Fruit fly (Drosophila melanogaster) whole organism, prepupa: Measurements from ENCODE around the gene CG9733.

Experiments
- CG10669 ChIP-seq: fragments of 200-800 bp; sonication (Bioruptor generic); optimal IDR thresholded peaks from 3 replicates; lab custom pipeline; 2018; ENCODE audit warnings: missing biosample characterization, mild to moderate bottlenecking, missing genetic modification characterization, moderate library complexity
- CG11294 ChIP-seq: fragments of 200-800 bp; sonication (Bioruptor generic); IDR thresholded peaks from 2 replicates; pipeline ENCODE4 v1.3.6; 2022; ENCODE audit warnings: missing biosample characterization, missing genetic modification characterization
- CG11902 ChIP-seq: fragments of 200-800 bp; sonication (Bioruptor generic); optimal IDR thresholded peaks from 3 replicates; lab custom pipeline; 2016; ENCODE audit warnings: missing biosample characterization, missing genetic modification characterization
- CG15336 ChIP-seq: fragments of 200-800 bp; sonication (Bioruptor generic); IDR thresholded peaks from 2 replicates; pipeline ENCODE4 v1.3.6; 2022; ENCODE audit warnings: missing biosample characterization, missing genetic modification characterization
- CG1621 ChIP-seq: fragments of 200-800 bp; sonication (Bioruptor generic); optimal IDR thresholded peaks from 3 replicates; lab custom pipeline; 2018; ENCODE audit warnings: missing biosample characterization, mild to moderate bottlenecking, missing genetic modification characterization
- CG16779 ChIP-seq: fragments of 200-800 bp; sonication (Bioruptor generic); optimal IDR thresholded peaks from 3 replicates; lab custom pipeline; 2017; ENCODE audit warnings: missing biosample characterization, mild to moderate bottlenecking, missing genetic modification characterization
- CG3032 ChIP-seq: fragments of 200-800 bp; optimal IDR thresholded peaks from 2 replicates; lab custom pipeline; 2019; ENCODE audit warnings: missing biosample characterization, mild to moderate bottlenecking, missing genetic modification characterization, moderate library complexity
- CG31627 ChIP-seq: fragments of 200-800 bp; sonication (Bioruptor generic); optimal IDR thresholded peaks from 3 replicates; lab custom pipeline; 2016; ENCODE audit warnings: missing biosample characterization, missing genetic modification characterization
- CG32006 ChIP-seq: fragments of 200-800 bp; sonication (Bioruptor generic); optimal IDR thresholded peaks from 3 replicates; lab custom pipeline; 2017; ENCODE audit warnings: missing biosample characterization, mild to moderate bottlenecking, missing genetic modification characterization
- CG34406 ChIP-seq: fragments of 200-800 bp; sonication (Bioruptor generic); optimal IDR thresholded peaks from 3 replicates; lab custom pipeline; 2016; ENCODE audit warnings: missing biosample characterization, missing genetic modification characterization
- CG4318 ChIP-seq: fragments of 200-800 bp; sonication (Bioruptor generic); optimal IDR thresholded peaks from 3 replicates; lab custom pipeline; 2017; ENCODE audit warnings: missing biosample characterization, mild to moderate bottlenecking, missing genetic modification characterization
- CG6163 ChIP-seq: fragments of 200-800 bp; sonication (Bioruptor generic); IDR thresholded peaks from 3 replicates; pipeline ENCODE4 v1.3.6; 2022; ENCODE audit warnings: missing biosample characterization, missing genetic modification characterization
- CG6792 ChIP-seq: fragments of 200-800 bp; sonication (Bioruptor generic); optimal IDR thresholded peaks from 3 replicates; lab custom pipeline; 2016; ENCODE audit warnings: missing biosample characterization, missing genetic modification characterization
- CG6808 ChIP-seq: fragments of 200-800 bp; sonication (Bioruptor generic); optimal IDR thresholded peaks from 3 replicates; lab custom pipeline; 2017; ENCODE audit warnings: missing biosample characterization, missing genetic modification characterization, mild to moderate bottlenecking, moderate library complexity, missing genetic modification reagents
- CG6854 ChIP-seq: fragments of 200-800 bp; sonication (Bioruptor generic); optimal IDR thresholded peaks from 2 replicates; lab custom pipeline; 2017; ENCODE audit warnings: missing biosample characterization, mild to moderate bottlenecking, missing genetic modification characterization
- CG8119 ChIP-seq: fragments of 200-800 bp; sonication (Bioruptor generic); IDR thresholded peaks from 3 replicates; pipeline ENCODE4 v1.3.6; 2022; ENCODE audit warnings: missing biosample characterization, missing genetic modification characterization
- CG9139 ChIP-seq: fragments of 200-800 bp; sonication (Bioruptor generic); optimal IDR thresholded peaks from 3 replicates; lab custom pipeline; 2017; ENCODE audit warnings: missing biosample characterization, mild to moderate bottlenecking, missing genetic modification characterization
- Eip78C ChIP-seq: fragments of 200-800 bp; sonication (Bioruptor generic); peaks from one replicate; lab custom pipeline; 2016; ENCODE audit warnings: missing biosample characterization, missing genetic modification characterization
- Eip93F ChIP-seq: fragments of 200-800 bp; sonication (Bioruptor generic); optimal IDR thresholded peaks from 2 replicates; lab custom pipeline; 2016; ENCODE audit warnings: missing biosample characterization, mild to moderate bottlenecking, missing genetic modification characterization
- Ets21C ChIP-seq: fragments of 200-800 bp; sonication (Bioruptor generic); optimal IDR thresholded peaks from 3 replicates; lab custom pipeline; 2016; ENCODE audit warnings: missing biosample characterization, missing genetic modification characterization
- Ets96B ChIP-seq: fragments of 200-800 bp; optimal IDR thresholded peaks from 2 replicates; lab custom pipeline; 2019; ENCODE audit warnings: missing biosample characterization, mild to moderate bottlenecking, missing genetic modification characterization, moderate library complexity
- Gug ChIP-seq: fragments of 200-800 bp; sonication (Bioruptor generic); IDR thresholded peaks from 2 replicates; pipeline ENCODE4 v1.3.6; 2022; ENCODE audit warnings: missing biosample characterization, missing genetic modification characterization
- Hr38 ChIP-seq: sonication (Bioruptor generic); optimal IDR thresholded peaks from 2 replicates; lab custom pipeline; 2016; ENCODE audit warnings: missing biosample characterization, missing genetic modification characterization
- Hr39 ChIP-seq: fragments of 200-800 bp; sonication (Bioruptor generic); optimal IDR thresholded peaks from 2 replicates; lab custom pipeline; 2016; ENCODE audit warnings: missing biosample characterization, missing genetic modification characterization
- Hr4 ChIP-seq: fragments of 200-800 bp; sonication (Bioruptor generic); optimal IDR thresholded peaks from 3 replicates; lab custom pipeline; 2016; ENCODE audit warnings: missing biosample characterization, missing genetic modification characterization
- Met ChIP-seq: fragments of 200-800 bp; sonication (Bioruptor generic); optimal IDR thresholded peaks from 3 replicates; lab custom pipeline; 2016; ENCODE audit warnings: missing biosample characterization, missing genetic modification characterization
- OdsH ChIP-seq: fragments of 200-800 bp; sonication (Bioruptor generic); optimal IDR thresholded peaks from 3 replicates; lab custom pipeline; 2016; ENCODE audit warnings: missing biosample characterization, missing genetic modification characterization
- Smox ChIP-seq: fragments of 200-800 bp; sonication (Bioruptor generic); optimal IDR thresholded peaks from 3 replicates; lab custom pipeline; 2016; ENCODE audit warnings: missing biosample characterization, missing genetic modification characterization
- Sox102F ChIP-seq: fragments of 200-800 bp; sonication (Bioruptor generic); optimal IDR thresholded peaks from 2 replicates; lab custom pipeline; 2016; ENCODE audit warnings: missing biosample characterization, mild to moderate bottlenecking, missing genetic modification characterization
- Sox14 ChIP-seq: fragments of 200-800 bp; sonication (Bioruptor generic); optimal IDR thresholded peaks from 3 replicates; lab custom pipeline; 2016; ENCODE audit warnings: missing biosample characterization, missing genetic modification characterization
- Sox15 ChIP-seq: fragments of 200-800 bp; sonication (Bioruptor generic); optimal IDR thresholded peaks from 3 replicates; lab custom pipeline; 2016; ENCODE audit warnings: missing biosample characterization, missing genetic modification characterization
- achi ChIP-seq: fragments of 200-800 bp; sonication (Bioruptor generic); optimal IDR thresholded peaks from 3 replicates; lab custom pipeline; 2016; ENCODE audit warnings: missing biosample characterization, missing genetic modification characterization
- dsx ChIP-seq: fragments of 200-800 bp; optimal IDR thresholded peaks from 3 replicates; lab custom pipeline; 2019; ENCODE audit warnings: missing biosample characterization, mild to moderate bottlenecking, missing genetic modification characterization, moderate library complexity; ENCODE audit not compliant: poor library complexity, severe bottlenecking
- eg ChIP-seq: fragments of 200-800 bp; sonication (Bioruptor generic); IDR thresholded peaks from 3 replicates; pipeline ENCODE4 v1.3.6; 2022; ENCODE audit warnings: missing biosample characterization, missing genetic modification characterization
- esn ChIP-seq: fragments of 200-800 bp; sonication (Bioruptor generic); optimal IDR thresholded peaks from 2 replicates; lab custom pipeline; 2016; ENCODE audit warnings: missing biosample characterization, mild to moderate bottlenecking, missing genetic modification characterization, moderate library complexity
- fd59A ChIP-seq: fragments of 200-800 bp; sonication (Bioruptor generic); optimal IDR thresholded peaks from 2 replicates; lab custom pipeline; 2017; ENCODE audit warnings: missing biosample characterization, mild to moderate bottlenecking, missing genetic modification characterization, missing genetic modification reagents
- fd85E ChIP-seq: fragments of 200-800 bp; sonication (Bioruptor generic); optimal IDR thresholded peaks from 3 replicates; lab custom pipeline; 2016; ENCODE audit warnings: missing biosample characterization, missing genetic modification characterization
- fkh ChIP-seq: fragments of 200-800 bp; sonication (Bioruptor generic); optimal IDR thresholded peaks from 3 replicates; lab custom pipeline; 2017; ENCODE audit warnings: missing biosample characterization, mild to moderate bottlenecking, missing genetic modification characterization, moderate library complexity
- pdm3 ChIP-seq: fragments of 200-800 bp; sonication (Bioruptor generic); optimal IDR thresholded peaks from 3 replicates; lab custom pipeline; 2016; ENCODE audit warnings: missing biosample characterization, missing genetic modification characterization
- spab ChIP-seq: fragments of 200-800 bp; sonication (Bioruptor generic); optimal IDR thresholded peaks from 2 replicates; lab custom pipeline; 2017; ENCODE audit warnings: missing biosample characterization, mild to moderate bottlenecking, missing genetic modification characterization, missing genetic modification reagents
- svp ChIP-seq: fragments of 200-800 bp; sonication (Bioruptor generic); peaks from one replicate; lab custom pipeline; 2016; ENCODE audit warnings: missing biosample characterization, missing genetic modification characterization
- topi ChIP-seq: fragments of 200-800 bp; sonication (Bioruptor generic); optimal IDR thresholded peaks from 3 replicates; lab custom pipeline; 2016; ENCODE audit warnings: missing biosample characterization, missing genetic modification characterization

Gene CG9733

DNA sequence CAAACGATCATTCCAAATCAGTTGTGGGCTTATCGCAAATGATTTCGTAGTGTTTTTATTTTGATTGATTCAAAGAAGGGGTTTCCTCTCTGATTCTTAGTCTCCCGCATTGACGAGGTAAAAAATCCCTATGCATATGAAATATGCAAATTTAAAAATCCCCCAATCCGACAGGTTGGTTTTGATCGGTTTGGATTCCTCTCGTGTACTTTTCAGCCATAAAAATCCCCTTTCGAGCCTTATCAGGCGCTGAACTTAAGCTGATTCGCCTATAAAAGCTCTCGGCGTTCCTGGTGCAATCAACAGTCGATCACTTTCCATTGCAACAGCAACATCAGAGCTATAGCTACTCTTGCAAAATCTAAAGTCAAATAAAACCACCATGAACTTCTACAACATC, 34.6 kb downstream of the CG9733 start, which contains the start of gene CecA2:
Gene CecA2, plus strand, starts transcription at position 301 of the 400 bp plus-strand sequence.
- no peak for TF ChIP-seq CG9139 (GFP tag; lab: Kevin White, UChicago)
- TF ChIP-seq CG15336 (GFP tag; lab: Robert Waterston, UW), result no peak
- TF ChIP-seq CG31627 (GFP tag; lab: Kevin White, UChicago), result no peak
- TF ChIP-seq CG6792 (GFP tag; lab: Kevin White, UChicago), result no peak
- no peak for TF ChIP-seq CG11294 (GFP tag; lab: Robert Waterston, UW)
- no peak for TF ChIP-seq fkh (GFP tag; lab: Kevin White, UChicago)
- no peak for TF ChIP-seq Smox
- TF ChIP-seq, all 60 proteins: peak for 0

dm6 chr3R:30210560-30210959, 35.9 kb downstream of the CG9733 start, which contains the start of gene CecA1:
Gene CecA1, plus strand, starts transcription at chr3R:30210874.
- TF ChIP-seq CG6163 (GFP tag; lab: Robert Waterston, UW) (no peak), svp (GFP tag; lab: Kevin White, UChicago) (peak; percentile 71)

DNA sequence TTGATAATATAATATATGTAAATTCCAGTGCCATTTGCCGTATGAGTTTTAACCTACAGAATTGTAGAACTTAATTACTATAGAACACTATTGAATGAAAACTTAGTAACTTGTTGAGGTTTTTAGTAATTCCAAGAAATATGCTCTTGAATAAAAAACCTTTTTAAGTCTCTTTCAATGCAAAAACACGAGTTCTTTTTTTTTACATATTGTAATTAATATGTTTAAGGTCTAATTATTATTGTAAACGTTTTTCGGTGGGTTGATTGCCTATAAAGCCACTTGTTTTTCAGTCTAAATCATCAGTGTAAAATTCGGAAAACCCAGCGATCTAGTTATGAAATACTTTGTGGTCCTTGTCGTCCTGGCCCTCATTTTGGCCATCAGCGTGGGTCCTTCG, 36.9 kb downstream of the CG9733 start, which contains the start of gene Anp:
Gene Anp, plus strand, starts transcription at position 301 of the 400 bp plus-strand sequence.
- TF ChIP-seq CG6854 (GFP tag; lab: Kevin White, UChicago), result no peak
- no peak for TF ChIP-seq CG34406 (GFP tag; lab: Kevin White, UChicago)
- no peak for TF ChIP-seq CG6163 (GFP tag; lab: Robert Waterston, UW)
- TF ChIP-seq CG16779 (tag; lab: Kevin White, UChicago), result no peak
- TF ChIP-seq Sox14 (GFP tag; lab: Kevin White, UChicago), result no peak
- no peak for TF ChIP-seq CG9139 (GFP tag; lab: Kevin White, UChicago)
- TF ChIP-seq esn (GFP tag; lab: Kevin White, UChicago), result no peak
- TF ChIP-seq CG11902 (GFP tag; lab: Kevin White, UChicago), result no peak
- TF ChIP-seq CG11294 (GFP tag; lab: Robert Waterston, UW), result no peak
- no peak for TF ChIP-seq achi
- no peak for TF ChIP-seq Ets21C
- no peak for TF ChIP-seq Gug
- no peak for TF ChIP-seq CG6808
- no peak for TF ChIP-seq spab (GFP tag; lab: Kevin White, UChicago)
- TF ChIP-seq Hr39 (GFP tag; lab: Kevin White, UChicago), result no peak
- TF ChIP-seq CG8119 (GFP tag; lab: Robert Waterston, UW), result no peak
- TF ChIP-seq CG4318 (GFP tag; lab: Kevin White, UChicago), result no peak
- TF ChIP-seq, all 60 proteins: peak for 0

DNA sequence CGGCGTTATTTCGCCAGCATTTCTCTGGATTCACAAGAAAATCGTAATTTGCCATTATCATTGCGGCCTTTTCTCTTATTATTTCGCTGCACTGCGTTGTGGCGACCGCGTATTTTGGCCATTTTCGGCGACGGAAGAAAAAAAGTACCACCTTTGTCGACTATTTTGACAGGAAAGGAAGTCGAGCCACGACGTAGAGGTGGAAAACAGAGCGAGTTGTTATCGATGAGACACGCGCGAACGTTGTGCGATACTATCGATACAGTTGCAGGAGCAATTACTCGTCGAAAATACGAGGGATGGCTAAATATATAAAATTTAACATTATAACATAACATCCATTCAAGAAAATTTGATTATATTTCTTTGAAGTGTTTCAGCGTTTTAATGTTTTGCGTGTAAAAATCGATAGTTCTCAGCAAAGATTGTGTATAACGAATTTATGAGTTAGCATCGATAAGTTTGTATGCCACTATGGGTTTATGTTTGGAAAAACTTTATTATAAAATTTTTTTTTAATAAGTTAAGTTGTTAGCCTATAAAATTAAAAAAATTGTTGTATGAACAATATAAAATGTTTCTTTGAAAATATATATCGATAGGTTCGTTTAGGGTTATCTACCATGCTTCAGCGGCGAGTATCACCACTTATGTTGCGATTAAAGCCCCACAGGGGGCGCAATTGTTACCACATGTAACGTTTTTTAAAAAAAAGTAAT, 37.6 kb downstream of the CG9733 start, which contains the start of gene RpS7:
Gene RpS7, minus strand, starts transcription at position 255 of the 719 bp plus-strand sequence.
- peak; percentile 69 for TF ChIP-seq CG6163 (GFP tag; lab: Robert Waterston, UW)
- peak; percentile 34 for TF ChIP-seq Hr39 (GFP tag; lab: Kevin White, UChicago)
- no peak for TF ChIP-seq CG32006 (GFP tag; lab: Kevin White, UChicago)
- no peak for TF ChIP-seq Sox15 (GFP tag; lab: Kevin White, UChicago)
- TF ChIP-seq Gug, result peak; percentile 61; the same call in 1 of the 2 replicates
- TF ChIP-seq Hr4, result peak; percentile 2
- peak; percentile 60 for TF ChIP-seq CG1621 (tag; lab: Kevin White, UChicago)
- TF ChIP-seq Eip93F, result no peak
- TF ChIP-seq Met (GFP tag; lab: Kevin White, UChicago), result peak; percentile 59
- TF ChIP-seq Sox14 (GFP tag; lab: Kevin White, UChicago), result peak; percentile 30
- TF ChIP-seq Sox102F (GFP tag; lab: Kevin White, UChicago), result peak; percentile 73
- TF ChIP-seq Hr38, result no peak
- peak; percentile 21 for TF ChIP-seq Ets21C
- peak; percentile 47 for TF ChIP-seq CG3032
- TF ChIP-seq eg (GFP tag; lab: Robert Waterston, UW), result peak; percentile 79
- peak; percentile 80 for TF ChIP-seq achi
- TF ChIP-seq CG10669 (GFP tag; lab: Kevin White, UChicago), result peak; percentile 63
- TF ChIP-seq CG8119 (GFP tag; lab: Robert Waterston, UW), result peak; percentile 42; the same call in 2 of the 3 replicates
- peak; percentile 89 for TF ChIP-seq Eip78C (GFP tag; lab: Kevin White, UChicago)
- peak; percentile 39 for TF ChIP-seq Ets96B (tag; lab: Kevin White, UChicago)
- TF ChIP-seq OdsH (GFP tag; lab: Kevin White, UChicago), result peak; percentile 54
- TF ChIP-seq fd85E (GFP tag; lab: Kevin White, UChicago), result peak; percentile 57
- peak; percentile 35 for TF ChIP-seq CG6792 (GFP tag; lab: Kevin White, UChicago)
- TF ChIP-seq esn (GFP tag; lab: Kevin White, UChicago), result peak; percentile 68
- TF ChIP-seq CG34406 (GFP tag; lab: Kevin White, UChicago), result peak; percentile 71
- TF ChIP-seq dsx, result peak; percentile 17
- peak; percentile 73 for TF ChIP-seq topi (GFP tag; lab: Kevin White, UChicago)
- TF ChIP-seq fd59A (GFP tag; lab: Kevin White, UChicago), result no peak
- no peak for TF ChIP-seq CG11902 (GFP tag; lab: Kevin White, UChicago)
- peak; percentile 48 for TF ChIP-seq pdm3 (GFP tag; lab: Kevin White, UChicago)
- TF ChIP-seq CG6854 (GFP tag; lab: Kevin White, UChicago), result peak; percentile 94
- TF ChIP-seq fkh (GFP tag; lab: Kevin White, UChicago), result peak; percentile 29
